Fruit fly (Drosophila melanogaster): ENCODE results near the gene Crg-1.

Gene Crg-1

dm6 chrX:3808467-3808866 is 15.4 kb downstream of the Crg-1 start:
- TF ChIP-seq noc (tag; optimal IDR thresholded peaks at IDR 0.05), result no peak

- TF ChIP-seq noc (tag; optimal IDR thresholded peaks at IDR 0.05), result no peak
Measured at dm6 chrX:3809085-3809484, 16.1 kb downstream of the Crg-1 start.

dm6 chrX:3811340-3811788 is 18.3 kb downstream of the Crg-1 start, which contains the start of gene ec:
TSS of gene ec (plus strand) at chrX:3811698.
- TF ChIP-seq noc (tag; optimal IDR thresholded peaks at IDR 0.05), result no peak

dm6 chrX:3815663-3816062 is 22.6 kb downstream of the Crg-1 start:
- TF ChIP-seq noc (tag; optimal IDR thresholded peaks at IDR 0.05), result no peak

dm6 chrX:3819470-3819869 is 26.4 kb downstream of the Crg-1 start:
- TF ChIP-seq noc (tag; optimal IDR thresholded peaks at IDR 0.05), result no peak

dm6 chrX:3825069-3825468 is 32.0 kb downstream of the Crg-1 start:
- no peak for TF ChIP-seq noc (tag; optimal IDR thresholded peaks at IDR 0.05)

- TF ChIP-seq noc (tag; optimal IDR thresholded peaks at IDR 0.05), result no peak
Measured at dm6 chrX:3827897-3828296, 34.9 kb downstream of the Crg-1 start, which contains the start of gene CG2901. TSS of gene CG2901 (plus strand) at chrX:3828197.

- TF ChIP-seq noc (tag; optimal IDR thresholded peaks at IDR 0.05), result no peak
Measured at dm6 chrX:3831761-3832160, 38.7 kb downstream of the Crg-1 start.

dm6 chrX:3832226-3832625 is 39.2 kb downstream of the Crg-1 start:
- TF ChIP-seq noc (tag; optimal IDR thresholded peaks at IDR 0.05), result no peak

dm6 chrX:3833109-3833657 is 40.2 kb downstream of the Crg-1 start:
- no peak for TF ChIP-seq noc (tag; optimal IDR thresholded peaks at IDR 0.05)

dm6 chrX:3834955-3835763 is 42.1 kb downstream of the Crg-1 start:
- TF ChIP-seq noc (tag; optimal IDR thresholded peaks at IDR 0.05), result no peak

- no peak for TF ChIP-seq noc (tag; optimal IDR thresholded peaks at IDR 0.05)
Measured at dm6 chrX:3835764-3836342, 42.8 kb downstream of the Crg-1 start.

dm6 chrX:3837628-3838027 is 44.6 kb downstream of the Crg-1 start:
- TF ChIP-seq noc (tag; optimal IDR thresholded peaks at IDR 0.05), result no peak

dm6 chrX:3838648-3839047 is 45.6 kb downstream of the Crg-1 start:
- TF ChIP-seq noc (tag; optimal IDR thresholded peaks at IDR 0.05), result peak; percentile 76

- TF ChIP-seq noc (tag; optimal IDR thresholded peaks at IDR 0.05), result peak; percentile 3
Measured at dm6 chrX:3840962-3841361, 47.9 kb downstream of the Crg-1 start.

- TF ChIP-seq noc (tag; optimal IDR thresholded peaks at IDR 0.05), result no peak
Measured at dm6 chrX:3842898-3843297, 49.9 kb downstream of the Crg-1 start.

Data from whole organism, larva.